Worm (Caenorhabditis elegans) whole organism, early embryonic: ENCODE data around the gene T24E12.2.

Experiments used
- B0310.2 ChIP-seq: sonication (generic microtip); optimal IDR thresholded peaks from 2 replicates; lab custom pipeline; 2016; ENCODE audit warnings: mild to moderate bottlenecking, missing genetic modification characterization, missing compliant biosample characterization
- F13C5.2 ChIP-seq: sonication (generic microtip); optimal IDR thresholded peaks from 2 replicates; lab custom pipeline; 2017; ENCODE audit warnings: mild to moderate bottlenecking, missing genetic modification characterization, inconsistent platforms, missing compliant biosample characterization
- aly-1 ChIP-seq: sonication (generic microtip); optimal IDR thresholded peaks from 2 replicates; lab custom pipeline; 2016; ENCODE audit warnings: missing genetic modification characterization, missing compliant biosample characterization
- ama-1 ChIP-seq: fragments of 150-350 bp; optimal IDR thresholded peaks from 2 replicates; lab custom pipeline; 2014
- ceh-13 ChIP-seq: fragments of 200-800 bp; sonication (Bioruptor generic); optimal IDR thresholded peaks from 2 replicates; lab custom pipeline; 2018; ENCODE audit warnings: mild to moderate bottlenecking, missing genetic modification characterization, missing compliant biosample characterization
- ceh-36 ChIP-seq: sonication (generic microtip); optimal IDR thresholded peaks from 2 replicates; lab custom pipeline; 2016; ENCODE audit warnings: missing genetic modification characterization, inconsistent platforms, missing compliant biosample characterization
- ets-7 ChIP-seq: sonication (generic microtip); optimal IDR thresholded peaks from 2 replicates; lab custom pipeline; 2016; ENCODE audit warnings: missing genotype, missing genetic modification characterization, missing compliant biosample characterization
- flt-1 ChIP-seq: fragments of 200-800 bp; sonication (Bioruptor generic); IDR thresholded peaks from 2 replicates; pipeline ENCODE4 v1.3.6; 2022; ENCODE audit warnings: missing genetic modification characterization, missing compliant biosample characterization
- hmbx-1 ChIP-seq: sonication (generic microtip); optimal IDR thresholded peaks from 2 replicates; lab custom pipeline; 2016; ENCODE audit warnings: mild to moderate bottlenecking, missing genetic modification characterization, missing compliant biosample characterization
- hmg-4 ChIP-seq: fragments of 200-800 bp; sonication (Bioruptor generic); optimal IDR thresholded peaks from 2 replicates; lab custom pipeline; 2018; ENCODE audit warnings: mild to moderate bottlenecking, missing genetic modification characterization, missing compliant biosample characterization
- hnd-1 ChIP-seq: sonication (generic microtip); optimal IDR thresholded peaks from 2 replicates; lab custom pipeline; 2016; ENCODE audit warnings: missing genetic modification characterization, missing compliant biosample characterization
- pes-1 ChIP-seq: fragments of 200-800 bp; sonication (Bioruptor generic); IDR thresholded peaks from 2 replicates; pipeline ENCODE4 v1.3.6; 2022; ENCODE audit warnings: missing genetic modification reagents, missing genetic modification characterization, missing compliant biosample characterization
- scrt-1 ChIP-seq: fragments of 200-800 bp; sonication (Bioruptor generic); IDR thresholded peaks from 2 replicates; pipeline ENCODE4 v1.3.6; 2022; ENCODE audit warnings: missing genetic modification characterization, missing compliant biosample characterization
- sea-1 ChIP-seq: fragments of 200-800 bp; sonication (Bioruptor generic); conservative IDR thresholded peaks from 2 replicates; pipeline ENCODE4 v1.3.6; 2022; ENCODE audit warnings: missing genetic modification characterization, missing compliant biosample characterization
- tbx-11 ChIP-seq: fragments of 200-800 bp; sonication (Bioruptor generic); IDR thresholded peaks from 2 replicates; pipeline ENCODE4 v1.3.6; 2022; ENCODE audit warnings: missing genetic modification characterization, missing compliant biosample characterization
- tbx-37 ChIP-seq: fragments of 200-800 bp; sonication (Bioruptor generic); conservative IDR thresholded peaks from 2 replicates; pipeline ENCODE4 v1.3.6; 2022; ENCODE audit warnings: missing genetic modification reagents, missing genetic modification characterization, missing compliant biosample characterization
- tra-4 ChIP-seq: sonication (generic microtip); optimal IDR thresholded peaks from 2 replicates; lab custom pipeline; 2017; ENCODE audit warnings: missing genetic modification characterization, missing compliant biosample characterization

T24E12.2 gene

ce11 chrII:3803219-3803618, 20.5 kb downstream of the T24E12.2 start, which contains the start of gene ins-32:
Gene ins-32, minus strand, starts transcription at chrII:3803319.
- TF ChIP-seq hnd-1 (tag; lab: Kevin White, UChicago), result no peak
- TF ChIP-seq F13C5.2, result no peak
- no peak for TF ChIP-seq tbx-37 (GFP tag; lab: Robert Waterston, UW)
- TF ChIP-seq hmg-4, result no peak
- TF ChIP-seq tra-4, result no peak
- no peak for TF ChIP-seq ama-1

ce11 chrII:3805518-3805917, 22.8 kb downstream of the T24E12.2 start:
- TF ChIP-seq B0310.2, result no peak
- no peak for TF ChIP-seq tra-4
- TF ChIP-seq F13C5.2, result no peak
- TF ChIP-seq ceh-36 (tag; lab: Kevin White, UChicago), result no peak
- TF ChIP-seq scrt-1 (GFP tag; lab: Robert Waterston, UW), result no peak
- no peak for TF ChIP-seq tbx-11 (GFP tag; lab: Robert Waterston, UW)
- TF ChIP-seq hnd-1 (tag; lab: Kevin White, UChicago), result no peak
- TF ChIP-seq hmg-4, result no peak
- TF ChIP-seq flt-1 (GFP tag; lab: Robert Waterston, UW), result no peak
- no peak for TF ChIP-seq tbx-37 (GFP tag; lab: Robert Waterston, UW)
- TF ChIP-seq pes-1, result no peak
- no peak for TF ChIP-seq ama-1
- no peak for TF ChIP-seq ets-7 (tag; lab: Kevin White, UChicago)
- no peak for TF ChIP-seq aly-1
- no peak for TF ChIP-seq sea-1 (GFP tag; lab: Robert Waterston, UW)
- no peak for TF ChIP-seq ceh-13 (GFP tag; lab: Kevin White, UChicago)
- TF ChIP-seq hmbx-1 (tag; lab: Kevin White, UChicago), result no peak

- no peak for TF ChIP-seq ama-1
- no peak for TF ChIP-seq flt-1 (GFP tag; lab: Robert Waterston, UW)
- no peak for TF ChIP-seq tra-4
- TF ChIP-seq ceh-13 (GFP tag; lab: Kevin White, UChicago), result no peak
- TF ChIP-seq tbx-11 (GFP tag; lab: Robert Waterston, UW), result no peak
- TF ChIP-seq aly-1, result no peak
- no peak for TF ChIP-seq hnd-1 (tag; lab: Kevin White, UChicago)
- no peak for TF ChIP-seq B0310.2
- TF ChIP-seq F13C5.2, result no peak
- no peak for TF ChIP-seq hmg-4
- TF ChIP-seq pes-1, result no peak
- TF ChIP-seq ceh-36 (tag; lab: Kevin White, UChicago), result no peak
- TF ChIP-seq tbx-37 (GFP tag; lab: Robert Waterston, UW), result no peak
- no peak for TF ChIP-seq scrt-1 (GFP tag; lab: Robert Waterston, UW)
- no peak for TF ChIP-seq hmbx-1 (tag; lab: Kevin White, UChicago)
- TF ChIP-seq ets-7 (tag; lab: Kevin White, UChicago), result no peak
- TF ChIP-seq sea-1 (GFP tag; lab: Robert Waterston, UW), result no peak
Measured at ce11 chrII:3806964-3807363, 24.2 kb downstream of the T24E12.2 start, which contains the start of gene F54D10.4. Gene F54D10.4, minus strand, starts transcription at chrII:3807064.

- TF ChIP-seq ama-1, result no peak
- TF ChIP-seq sea-1 (GFP tag; lab: Robert Waterston, UW), result no peak
- TF ChIP-seq pes-1, result peak; percentile 29; the same call in 1 of the 2 replicates
- no peak for TF ChIP-seq hmg-4
- no peak for TF ChIP-seq ceh-36 (tag; lab: Kevin White, UChicago)
- peak; percentile 45 for TF ChIP-seq F13C5.2
- TF ChIP-seq flt-1 (GFP tag; lab: Robert Waterston, UW), result peak; percentile 14; the same call in 1 of the 2 replicates
- no peak for TF ChIP-seq B0310.2
- TF ChIP-seq hnd-1 (tag; lab: Kevin White, UChicago), result no peak
- no peak for TF ChIP-seq tbx-37 (GFP tag; lab: Robert Waterston, UW)
- no peak for TF ChIP-seq scrt-1 (GFP tag; lab: Robert Waterston, UW)
- TF ChIP-seq ets-7 (tag; lab: Kevin White, UChicago), result no peak
- no peak for TF ChIP-seq ceh-13 (GFP tag; lab: Kevin White, UChicago)
- TF ChIP-seq aly-1, result no peak
- no peak for TF ChIP-seq tbx-11 (GFP tag; lab: Robert Waterston, UW)
- no peak for TF ChIP-seq hmbx-1 (tag; lab: Kevin White, UChicago)
- no peak for TF ChIP-seq tra-4
Measured at ce11 chrII:3808104-3808503, 25.4 kb downstream of the T24E12.2 start, which contains the start of gene F54D10.5. Gene F54D10.5, minus strand, starts transcription at chrII:3808177.

- TF ChIP-seq tbx-37 (GFP tag; lab: Robert Waterston, UW) (no peak), ceh-36 (tag; lab: Kevin White, UChicago) (no peak), F13C5.2 (no peak), flt-1 (GFP tag; lab: Robert Waterston, UW) (no peak), ets-7 (tag; lab: Kevin White, UChicago) (no peak), ama-1 (no peak), tbx-11 (GFP tag; lab: Robert Waterston, UW) (no peak), scrt-1 (GFP tag; lab: Robert Waterston, UW) (no peak), hnd-1 (tag; lab: Kevin White, UChicago) (no peak), aly-1 (no peak), tra-4 (no peak), hmg-4 (no peak), hmbx-1 (tag; lab: Kevin White, UChicago) (no peak), sea-1 (GFP tag; lab: Robert Waterston, UW) (no peak), ceh-13 (GFP tag; lab: Kevin White, UChicago) (no peak), B0310.2 (no peak), pes-1 (no peak)
Measured at ce11 chrII:3808643-3809042, 25.9 kb downstream of the T24E12.2 start.

ce11 chrII:3810550-3810949, 27.8 kb downstream of the T24E12.2 start:
- TF ChIP-seq hnd-1 (tag; lab: Kevin White, UChicago) (no peak), ceh-13 (GFP tag; lab: Kevin White, UChicago) (no peak)

- TF ChIP-seq sea-1 (GFP tag; lab: Robert Waterston, UW), result no peak
- no peak for TF ChIP-seq hmg-4
- TF ChIP-seq tbx-11 (GFP tag; lab: Robert Waterston, UW), result no peak
- no peak for TF ChIP-seq B0310.2
- no peak for TF ChIP-seq aly-1
- no peak for TF ChIP-seq F13C5.2
- TF ChIP-seq tbx-37 (GFP tag; lab: Robert Waterston, UW), result no peak
- TF ChIP-seq ets-7 (tag; lab: Kevin White, UChicago), result no peak
- no peak for TF ChIP-seq hmbx-1 (tag; lab: Kevin White, UChicago)
- TF ChIP-seq scrt-1 (GFP tag; lab: Robert Waterston, UW), result no peak
- TF ChIP-seq pes-1, result no peak
- TF ChIP-seq ama-1, result no peak
- no peak for TF ChIP-seq tra-4
- no peak for TF ChIP-seq flt-1 (GFP tag; lab: Robert Waterston, UW)
Measured at ce11 chrII:3811816-3812332, 29.1 kb downstream of the T24E12.2 start, which contains the start of gene lido-15. Gene lido-15, plus strand, starts transcription at chrII:3812282.
